Fruit fly (Drosophila melanogaster): ENCODE measurements around the gene CG18745.

CG18745 gene

DNA sequence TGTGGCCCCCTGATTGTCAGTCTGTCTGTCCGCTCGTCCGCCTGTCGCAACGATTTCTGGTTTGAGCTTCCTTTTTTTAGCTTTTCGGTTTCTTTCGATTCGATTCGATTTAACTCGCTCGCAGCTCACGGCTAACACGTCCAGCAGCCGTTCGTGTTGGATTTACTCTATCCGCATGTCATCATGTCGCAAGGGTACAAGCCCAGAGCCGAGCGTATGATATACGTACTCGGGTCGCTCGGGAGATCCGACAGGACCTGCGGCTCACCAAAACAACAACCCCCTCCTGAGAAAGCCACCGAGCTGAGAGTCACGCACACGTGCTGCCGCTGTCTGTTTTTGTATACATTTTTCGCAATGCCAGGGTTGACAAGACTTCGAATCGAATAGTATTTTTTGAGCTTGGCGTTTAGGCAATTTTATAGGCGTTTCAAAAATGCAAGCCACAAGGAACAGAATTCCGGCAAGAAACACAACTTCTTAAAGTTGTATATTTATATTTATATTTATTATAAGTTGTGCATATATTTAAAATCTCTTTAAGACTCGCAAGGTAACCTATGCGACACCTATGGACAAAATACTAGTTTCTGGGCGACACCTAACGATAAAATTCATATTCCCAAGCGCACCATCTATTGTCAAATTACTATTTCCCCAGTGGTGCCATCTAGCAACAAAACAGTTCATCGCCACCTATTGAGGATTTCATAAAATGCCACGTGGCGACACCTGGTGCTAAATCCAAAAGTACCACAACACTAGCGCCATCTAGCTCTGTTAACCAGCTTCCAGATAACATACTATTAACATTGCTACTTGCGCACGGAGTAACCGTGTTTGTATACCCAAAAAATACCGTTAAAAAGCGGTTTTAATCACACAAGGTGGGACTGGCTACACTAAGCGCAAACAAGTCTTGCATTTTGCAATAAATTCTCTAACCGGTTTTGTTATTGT is 24.0 kb upstream of the CG18745 start, which contains the start of the genes CG2993 and sgll (continued):
- TF ChIP-seq dm (GFP tag; optimal IDR thresholded peaks at IDR 0.05): peak; percentile 78
- TF ChIP-seq CG5953 (GFP tag; IDR thresholded peaks at IDR 0.05): peak; percentile 87
- TF ChIP-seq CG12942 (GFP tag; optimal IDR thresholded peaks at IDR 0.05): peak; percentile 92
- peak; percentile 99 for TF ChIP-seq NFAT (GFP tag; IDR thresholded peaks at IDR 0.05)
- TF ChIP-seq tx (GFP tag; optimal IDR thresholded peaks at IDR 0.05): peak; percentile 80
- no peak for TF ChIP-seq CG1832 (GFP tag; optimal IDR thresholded peaks at IDR 0.05)
- peak; percentile 97 for TF ChIP-seq CG15696 (tag; optimal IDR thresholded peaks at IDR 0.05)
- TF ChIP-seq eve (GFP tag; optimal IDR thresholded peaks at IDR 0.05): no peak
- TF ChIP-seq pho (GFP tag; optimal IDR thresholded peaks at IDR 0.05): peak; percentile 78
- TF ChIP-seq Stat92E (GFP tag; optimal IDR thresholded peaks at IDR 0.05): no peak
- TF ChIP-seq prd (optimal IDR thresholded peaks at IDR 0.05): no peak
- TF ChIP-seq prd (GFP tag; IDR thresholded peaks at IDR 0.05): peak; percentile 95
- TF ChIP-seq CG8089 (GFP tag; optimal IDR thresholded peaks at IDR 0.05): peak; percentile 95
- peak; percentile 32; the same call in 1 of the 2 replicates for TF ChIP-seq Dref (GFP tag; IDR thresholded peaks at IDR 0.05)
- peak; percentile 90 to 97 for TF ChIP-seq chif (GFP tag; optimal IDR thresholded peaks at IDR 0.05)
- peak; percentile 92 for TF ChIP-seq tgo (GFP tag; IDR thresholded peaks at IDR 0.05)
- TF ChIP-seq sqz (GFP tag; optimal IDR thresholded peaks at IDR 0.05): no peak
- TF ChIP-seq Dip2 (GFP tag; IDR thresholded peaks at IDR 0.05): peak; percentile 90
- peak; percentile 93 for TF ChIP-seq jumu (GFP tag; optimal IDR thresholded peaks at IDR 0.05)
- TF ChIP-seq inv (GFP tag; IDR thresholded peaks at IDR 0.05; ENCODE audit: partially characterized antibody): no peak; the same call in 1 of the 2 replicates
- TF ChIP-seq Adf1 (GFP tag; IDR thresholded peaks at IDR 0.05): peak; percentile 23; the same call in 1 of the 2 replicates
- TF ChIP-seq CG2129 (GFP tag; IDR thresholded peaks at IDR 0.05; ENCODE audit: partially characterized antibody): no peak
- no peak for TF ChIP-seq nom (GFP tag; optimal IDR thresholded peaks at IDR 0.05)
- peak; percentile 83 for TF ChIP-seq CG7372 (GFP tag; IDR thresholded peaks at IDR 0.05)
- TF ChIP-seq CG17186 (GFP tag; optimal IDR thresholded peaks at IDR 0.05): peak; percentile 70
- TF ChIP-seq Atf3 (GFP tag; optimal IDR thresholded peaks at IDR 0.05): peak; percentile 91
- TF ChIP-seq CG11560 (tag; IDR thresholded peaks at IDR 0.05): peak; percentile 87
- no peak for TF ChIP-seq Vsx1 (GFP tag; optimal IDR thresholded peaks at IDR 0.05)
- peak; percentile 90 for TF ChIP-seq CG1024 (GFP tag; IDR thresholded peaks at IDR 0.05)
- peak; percentile 88 for TF ChIP-seq ssp (GFP tag; IDR thresholded peaks at IDR 0.05)
- TF ChIP-seq lbe (GFP tag; optimal IDR thresholded peaks at IDR 0.05): peak; percentile 42
- TF ChIP-seq CG2712 (tag; optimal IDR thresholded peaks at IDR 0.05): peak; percentile 88
- TF ChIP-seq CG32532 (GFP tag; IDR thresholded peaks at IDR 0.05): peak; percentile 99
- peak; percentile 89 for TF ChIP-seq trh (GFP tag; optimal IDR thresholded peaks at IDR 0.05)
- peak; percentile 88 for TF ChIP-seq zen (tag; optimal IDR thresholded peaks at IDR 0.05)
- TF ChIP-seq CG8290 (GFP tag; optimal IDR thresholded peaks at IDR 0.05): peak; percentile 97
- peak; percentile 71 to 98 for TF ChIP-seq CG8290 (tag; optimal IDR thresholded peaks at IDR 0.05)
- TF ChIP-seq CG33213 (GFP tag; optimal IDR thresholded peaks at IDR 0.05): peak; percentile 98
- TF ChIP-seq CG6791 (GFP tag; IDR thresholded peaks at IDR 0.05; ENCODE audit: partially characterized antibody): peak; percentile 65
- TF ChIP-seq CG34422 (GFP tag; IDR thresholded peaks at IDR 0.05): peak; percentile 93
- peak; percentile 86 for TF ChIP-seq CG4617 (GFP tag; optimal IDR thresholded peaks at IDR 0.05; ENCODE audit: borderline replicate concordance)
- TF ChIP-seq stwl (tag; optimal IDR thresholded peaks at IDR 0.05): peak; percentile 92
- peak; percentile 92 for TF ChIP-seq CG3847 (GFP tag; IDR thresholded peaks at IDR 0.05)
- TF ChIP-seq Rfx (GFP tag; IDR thresholded peaks at IDR 0.05): peak; percentile 98
- peak; percentile 69 for TF ChIP-seq CG10274 (GFP tag; optimal IDR thresholded peaks at IDR 0.05)
- peak; percentile 90 for TF ChIP-seq CG10366 (GFP tag; IDR thresholded peaks at IDR 0.05)
- TF ChIP-seq Six4 (GFP tag; optimal IDR thresholded peaks at IDR 0.05): peak; percentile 87
- TF ChIP-seq cg (GFP tag; optimal IDR thresholded peaks at IDR 0.05): no peak
- peak; percentile 92 for TF ChIP-seq chn (GFP tag; optimal IDR thresholded peaks at IDR 0.05)
